Worm (Caenorhabditis elegans) whole organism, mixed stage, embryonic: ENCODE measurements around the gene nlp-60.

Experiments used
- blmp-1 ChIP-seq: fragments of 150-350 bp; optimal IDR thresholded peaks from 2 replicates; lab custom pipeline; 2014; ENCODE audit warnings: missing biosample characterization, missing genetic modification characterization
- ceh-39 ChIP-seq: fragments of 150-350 bp; optimal IDR thresholded peaks from 2 replicates; lab custom pipeline; 2014; ENCODE audit warnings: missing biosample characterization, missing genetic modification characterization
- ceh-83 ChIP-seq: fragments of 200-800 bp; sonication (Bioruptor generic); optimal IDR thresholded peaks from 2 replicates; lab custom pipeline; 2018; ENCODE audit warnings: mild to moderate bottlenecking, missing genetic modification characterization, missing compliant biosample characterization
- ces-1 ChIP-seq: fragments of 150-350 bp; optimal IDR thresholded peaks from 2 replicates; lab custom pipeline; 2014; ENCODE audit warnings: missing biosample characterization, missing genetic modification reagents, missing genetic modification characterization
- cnd-1 ChIP-seq: fragments of 200-800 bp; sonication (Bioruptor generic); optimal IDR thresholded peaks from 2 replicates; lab custom pipeline; 2018; ENCODE audit warnings: mild to moderate bottlenecking, missing genetic modification characterization, missing compliant biosample characterization
- drap-1 ChIP-seq: fragments of 200-800 bp; sonication (Bioruptor generic); optimal IDR thresholded peaks from 3 replicates; lab custom pipeline; 2018; ENCODE audit warnings: mild to moderate bottlenecking, missing genetic modification characterization, missing compliant biosample characterization
- elt-1 ChIP-seq: sonication (generic microtip); optimal IDR thresholded peaks from 2 replicates; lab custom pipeline; 2017; ENCODE audit warnings: missing genetic modification characterization, mild to moderate bottlenecking, missing compliant biosample characterization, antibody characterized with exemption, moderate library complexity, borderline replicate concordance; ENCODE audit not compliant: insufficient read depth
- elt-3 ChIP-seq: fragments of 150-350 bp; optimal IDR thresholded peaks from 2 replicates; lab custom pipeline; 2014; ENCODE audit warnings: missing biosample characterization, missing genetic modification characterization
- ham-2 ChIP-seq: fragments of 200-800 bp; sonication (Bioruptor generic); optimal IDR thresholded peaks from 2 replicates; lab custom pipeline; 2018; ENCODE audit warnings: mild to moderate bottlenecking, missing genetic modification characterization, missing compliant biosample characterization
- hlh-1 ChIP-seq: fragments of 150-350 bp; optimal IDR thresholded peaks from 2 replicates; lab custom pipeline; 2014; ENCODE audit warnings: missing biosample characterization, missing genetic modification reagents, missing genetic modification characterization
- lin-32 ChIP-seq: fragments of 200-800 bp; sonication (Bioruptor generic); optimal IDR thresholded peaks from 2 replicates; lab custom pipeline; 2018; ENCODE audit warnings: mild to moderate bottlenecking, missing genetic modification characterization, missing compliant biosample characterization
- lsy-2 ChIP-seq: fragments of 150-350 bp; optimal IDR thresholded peaks from 2 replicates; lab custom pipeline; 2014; ENCODE audit warnings: missing biosample characterization, missing genetic modification characterization
- mab-5 ChIP-seq: fragments of 150-350 bp; optimal IDR thresholded peaks from 2 replicates; lab custom pipeline; 2014; ENCODE audit warnings: missing biosample characterization, missing genetic modification characterization
- mep-1 ChIP-seq: fragments of 150-350 bp; optimal IDR thresholded peaks from 2 replicates; lab custom pipeline; 2017; ENCODE audit warnings: missing biosample characterization, missing genetic modification reagents, missing genetic modification characterization, inconsistent platforms
- mls-2 ChIP-seq: sonication (generic microtip); optimal IDR thresholded peaks from 2 replicates; lab custom pipeline; 2016; ENCODE audit warnings: mild to moderate bottlenecking, missing genetic modification characterization, moderate library complexity, missing compliant biosample characterization
- nhr-12 ChIP-seq: fragments of 150-350 bp; optimal IDR thresholded peaks from 2 replicates; lab custom pipeline; 2014; ENCODE audit warnings: missing biosample characterization, missing genetic modification characterization
- nhr-2 ChIP-seq: fragments of 150-350 bp; optimal IDR thresholded peaks from 2 replicates; lab custom pipeline; 2014; ENCODE audit warnings: missing biosample characterization, missing genetic modification characterization
- nhr-237 ChIP-seq: fragments of 150-350 bp; optimal IDR thresholded peaks from 2 replicates; lab custom pipeline; 2014; ENCODE audit warnings: missing biosample characterization, missing genetic modification characterization
- nhr-28 ChIP-seq: fragments of 150-350 bp; optimal IDR thresholded peaks from 2 replicates; lab custom pipeline; 2014; ENCODE audit warnings: missing biosample characterization, missing genetic modification characterization
- nhr-76 ChIP-seq: sonication (generic microtip); optimal IDR thresholded peaks from 2 replicates; lab custom pipeline; 2017; ENCODE audit warnings: missing biosample characterization, missing genetic modification characterization
- pha-4 ChIP-seq: fragments of 150-350 bp; optimal IDR thresholded peaks from 2 replicates; lab custom pipeline; 2018; ENCODE audit warnings: missing biosample characterization, missing genetic modification reagents, missing genetic modification characterization
- sem-2 ChIP-seq: fragments of 200-800 bp; sonication (Bioruptor generic); optimal IDR thresholded peaks from 2 replicates; lab custom pipeline; 2018; ENCODE audit warnings: mild to moderate bottlenecking, missing genetic modification characterization, missing compliant biosample characterization
- snpc-4 ChIP-seq: fragments of 150-350 bp; optimal IDR thresholded peaks from 2 replicates; lab custom pipeline; 2014; ENCODE audit warnings: missing biosample characterization, missing genetic modification characterization
- sptf-1 ChIP-seq: sonication (generic microtip); optimal IDR thresholded peaks from 2 replicates; lab custom pipeline; 2017; ENCODE audit warnings: mild to moderate bottlenecking, missing genetic modification characterization, moderate library complexity, missing compliant biosample characterization
- tbx-8 ChIP-seq: fragments of 200-800 bp; sonication (Bioruptor generic); optimal IDR thresholded peaks from 2 replicates; lab custom pipeline; 2018; ENCODE audit warnings: mild to moderate bottlenecking, missing genetic modification characterization, moderate library complexity, missing compliant biosample characterization
- unc-120 ChIP-seq: sonication (generic microtip); optimal IDR thresholded peaks from 2 replicates; lab custom pipeline; 2017; ENCODE audit warnings: missing genetic modification characterization, missing compliant biosample characterization; ENCODE audit not compliant: poor library complexity, severe bottlenecking
- unc-39 ChIP-seq: fragments of 150-350 bp; optimal IDR thresholded peaks from 2 replicates; lab custom pipeline; 2014; ENCODE audit warnings: missing biosample characterization, missing genetic modification characterization
- unc-62 ChIP-seq: fragments of 150-350 bp; optimal IDR thresholded peaks from 2 replicates; lab custom pipeline; 2014; ENCODE audit warnings: missing biosample characterization, missing genetic modification reagents, missing genetic modification characterization
- ztf-11 ChIP-seq: fragments of 150-350 bp; optimal IDR thresholded peaks from 2 replicates; lab custom pipeline; 2014; ENCODE audit warnings: missing biosample characterization, missing genetic modification characterization

The nlp-60 gene

DNA sequence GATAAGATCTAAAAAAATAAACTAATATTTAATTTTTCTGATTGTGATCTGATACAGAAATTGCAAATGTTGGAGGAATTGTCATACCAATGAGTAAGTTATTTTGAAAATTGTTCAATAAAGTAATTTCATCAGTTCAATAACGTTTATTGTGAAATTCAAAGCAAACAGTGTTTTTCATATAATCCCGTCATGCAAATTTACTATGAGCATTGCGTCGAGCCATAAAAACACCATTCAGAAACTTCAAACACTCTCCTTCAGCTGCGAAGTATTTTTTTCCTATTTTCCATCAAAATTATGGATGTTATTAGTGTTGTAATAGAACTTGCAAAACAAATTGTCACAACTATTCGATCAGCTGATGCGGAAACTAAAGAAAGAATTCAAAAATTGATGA is 27.3 kb downstream of the nlp-60 start, which contains the start of gene C49C8.8:
C49C8.8 (plus strand) TSS at position 301 of the 400 bp plus-strand sequence.
- no peak for TF ChIP-seq pha-4 (tag; lab: Kevin White, UChicago)
- TF ChIP-seq ceh-39 (tag; lab: Kevin White, UChicago), result no peak
- TF ChIP-seq ces-1 (GFP tag; lab: Kevin White, UChicago), result no peak
- no peak for TF ChIP-seq ztf-11 (tag; lab: Kevin White, UChicago)
- no peak for TF ChIP-seq lsy-2
- no peak for TF ChIP-seq mls-2 (tag; lab: Kevin White, UChicago)
- no peak for TF ChIP-seq snpc-4 (tag; lab: Kevin White, UChicago)
- no peak for TF ChIP-seq unc-120 (tag; lab: Kevin White, UChicago)

DNA sequence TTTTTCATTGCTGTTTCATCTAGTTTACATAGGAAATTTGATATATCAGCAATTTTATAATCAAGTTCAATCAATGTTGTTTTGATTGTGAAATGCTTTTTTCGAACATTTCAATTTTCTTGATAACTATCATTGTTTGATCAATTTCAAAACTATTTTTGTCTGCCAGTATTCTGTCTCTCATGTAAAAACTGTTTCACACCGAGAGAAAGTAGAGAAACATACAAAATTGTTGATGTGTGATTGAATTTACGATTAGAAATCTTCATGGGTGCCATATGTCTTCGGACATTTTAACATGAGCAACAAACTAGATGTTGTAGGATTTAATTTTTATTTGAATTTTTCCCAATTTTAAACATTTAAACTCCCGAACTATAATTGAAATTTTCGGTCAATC is 28.4 kb downstream of the nlp-60 start, which contains the start of gene C49C8.2:
C49C8.2 (plus strand) TSS at position 393 of the 400 bp plus-strand sequence.
- TF ChIP-seq unc-39 (tag; lab: Kevin White, UChicago) (no peak), lin-32 (GFP tag; lab: Kevin White, UChicago) (no peak), sem-2 (GFP tag; lab: Kevin White, UChicago) (no peak), ceh-83 (GFP tag; lab: Kevin White, UChicago) (no peak), ham-2 (GFP tag; lab: Kevin White, UChicago) (no peak), nhr-12 (tag; lab: Kevin White, UChicago) (no peak), nhr-2 (tag; lab: Kevin White, UChicago) (no peak), sptf-1 (tag; lab: Kevin White, UChicago) (no peak), unc-62 (no peak), hlh-1 (tag; lab: Kevin White, UChicago) (no peak), unc-120 (tag; lab: Kevin White, UChicago) (no peak)

DNA sequence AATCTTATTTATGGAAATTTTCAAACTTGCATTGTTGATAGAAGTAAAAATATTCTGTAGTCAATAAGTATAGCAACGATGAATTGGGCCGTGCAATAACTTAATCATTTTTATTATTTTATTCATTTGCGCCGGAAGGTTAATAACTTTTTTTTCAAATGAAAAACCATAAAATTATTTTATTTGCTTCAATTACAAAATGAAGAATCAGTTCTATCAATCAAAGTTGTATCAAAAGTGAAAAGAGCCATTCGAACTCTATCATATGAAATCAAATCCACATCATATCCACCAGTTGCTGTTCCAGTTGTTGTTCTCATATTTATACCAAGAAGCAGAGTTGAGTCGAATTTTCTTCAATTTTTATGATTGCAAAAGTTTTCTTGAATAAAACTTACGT is 30.6 kb downstream of the nlp-60 start, which contains the start of gene cyp-33E1:
cyp-33E1 (minus strand) TSS at position 101 of the 400 bp plus-strand sequence.
- no peak for TF ChIP-seq nhr-76 (tag; lab: Kevin White, UChicago)
- no peak for TF ChIP-seq nhr-28 (tag; lab: Kevin White, UChicago)
- no peak for TF ChIP-seq mep-1 (tag; lab: Kevin White, UChicago)
- no peak for TF ChIP-seq nhr-237 (tag; lab: Kevin White, UChicago)
- no peak for TF ChIP-seq elt-3 (tag; lab: Kevin White, UChicago)
- TF ChIP-seq lin-32 (GFP tag; lab: Kevin White, UChicago), result no peak
- TF ChIP-seq blmp-1 (tag; lab: Kevin White, UChicago), result no peak
- TF ChIP-seq ham-2 (GFP tag; lab: Kevin White, UChicago), result no peak
- no peak for TF ChIP-seq pha-4 (tag; lab: Kevin White, UChicago)
- TF ChIP-seq snpc-4 (tag; lab: Kevin White, UChicago), result no peak
- TF ChIP-seq tbx-8 (GFP tag; lab: Kevin White, UChicago), result no peak
- TF ChIP-seq, all 35 proteins: peak for 0

DNA sequence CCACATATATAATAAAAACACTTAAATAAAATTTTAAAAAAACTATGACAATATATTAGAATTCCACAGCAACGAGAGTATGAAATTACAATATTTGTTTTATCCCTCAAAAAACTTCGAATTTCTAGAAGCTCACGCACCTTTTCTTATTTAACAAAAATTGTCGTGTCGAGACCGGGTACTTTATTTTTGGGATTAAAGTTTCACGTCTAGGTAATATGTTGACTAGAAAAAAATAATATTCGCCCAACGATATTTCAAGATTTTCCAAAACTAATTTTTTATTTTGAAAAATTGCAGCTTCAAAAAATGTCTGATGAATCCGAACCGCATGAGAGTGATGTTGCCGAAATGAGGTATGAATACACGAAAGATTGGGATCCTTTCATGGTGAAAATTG is 34.7 kb downstream of the nlp-60 start, which contains the start of gene C49C8.3:
C49C8.3 (plus strand) TSS at position 301 of the 400 bp plus-strand sequence.
- TF ChIP-seq tbx-8 (GFP tag; lab: Kevin White, UChicago) (no peak), drap-1 (GFP tag; lab: Kevin White, UChicago) (no peak), ces-1 (GFP tag; lab: Kevin White, UChicago) (no peak), mab-5 (tag; lab: Kevin White, UChicago) (no peak)

DNA sequence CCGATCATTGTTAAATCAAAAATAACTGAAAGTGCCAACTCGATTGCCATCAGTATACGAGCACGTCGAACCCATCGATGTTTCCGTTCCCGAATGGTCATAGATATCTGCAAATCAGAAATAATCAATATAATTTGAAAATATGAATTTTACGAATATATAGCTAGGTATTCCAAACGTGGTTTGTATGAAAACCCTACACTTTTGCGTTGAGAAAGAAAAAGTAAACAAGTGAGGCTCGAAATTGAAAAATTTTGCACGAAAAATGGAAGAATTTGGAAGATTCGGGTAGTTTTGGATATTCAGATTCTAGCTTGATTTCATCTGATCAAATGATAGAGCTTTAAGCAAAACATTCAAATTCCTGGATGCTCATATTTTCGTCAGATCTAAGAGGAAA is 40.4 kb downstream of the nlp-60 start, which contains the start of gene F42A9.9:
F42A9.9 (minus strand) TSS at position 101 of the 400 bp plus-strand sequence.
- TF ChIP-seq pha-4 (tag; lab: Kevin White, UChicago) (no peak), elt-1 (tag; lab: Kevin White, UChicago) (no peak), cnd-1 (no peak), drap-1 (GFP tag; lab: Kevin White, UChicago) (no peak), lsy-2 (no peak), sptf-1 (tag; lab: Kevin White, UChicago) (no peak), blmp-1 (tag; lab: Kevin White, UChicago) (no peak), nhr-76 (tag; lab: Kevin White, UChicago) (no peak), nhr-2 (tag; lab: Kevin White, UChicago) (no peak), unc-62 (no peak), elt-3 (tag; lab: Kevin White, UChicago) (no peak), lin-32 (GFP tag; lab: Kevin White, UChicago) (no peak), ceh-39 (tag; lab: Kevin White, UChicago) (no peak)
